In genomic region chrIII:1122239-1122638, ce11 we compare ENCODE assay signal across 4 worm cellular contexts.
TF ChIP-seq lines count a peak whose summit lies in the region.

No protein-coding gene starts in this region.

TF ChIP-seq in whole organism, L2 larva, 48 proteins besides CTCF, POLR2A, EP300 and RAD21:
- TF ChIP-seq nhr-23 (tag; optimal IDR thresholded peaks at IDR 0.05; lab: Kevin White, UChicago) (no peak), nhr-21 (tag; optimal IDR thresholded peaks at IDR 0.05; lab: Kevin White, UChicago) (peak; percentile 17), gmeb-1 (tag; optimal IDR thresholded peaks at IDR 0.05; lab: Kevin White, UChicago) (peak; percentile 11), lin-13 (GFP tag; optimal IDR thresholded peaks at IDR 0.05; lab: Kevin White, UChicago) (peak; percentile 35), peb-1 (tag; optimal IDR thresholded peaks at IDR 0.05; lab: Kevin White, UChicago) (no peak), mab-5 (tag; optimal IDR thresholded peaks at IDR 0.05; lab: Kevin White, UChicago) (no peak), nhr-25 (tag; optimal IDR thresholded peaks at IDR 0.05; lab: Kevin White, UChicago) (no peak), crh-2 (tag; optimal IDR thresholded peaks at IDR 0.05; lab: Kevin White, UChicago) (peak; percentile 32), sma-3 (GFP tag; optimal IDR thresholded peaks at IDR 0.05; lab: Kevin White, UChicago) (peak; percentile 23), lin-39 (tag; optimal IDR thresholded peaks at IDR 0.05; lab: Kevin White, UChicago) (no peak), unc-55 (GFP tag; optimal IDR thresholded peaks at IDR 0.05; lab: Kevin White, UChicago) (no peak), blmp-1 (tag; optimal IDR thresholded peaks at IDR 0.05; lab: Kevin White, UChicago; ENCODE audit: insufficient read depth) (no peak), lsy-2 (tag; optimal IDR thresholded peaks at IDR 0.05; lab: Kevin White, UChicago) (peak in 1 of 2 experiments; percentile 7), sma-9 (GFP tag; optimal IDR thresholded peaks at IDR 0.05; lab: Kevin White, UChicago) (peak; percentile 31), sma-9 (tag; optimal IDR thresholded peaks at IDR 0.05; lab: Kevin White, UChicago) (no peak), sem-4 (tag; optimal IDR thresholded peaks at IDR 0.05; lab: Kevin White, UChicago) (no peak)

TF ChIP-seq in whole organism, L4 larva, 104 proteins besides CTCF, POLR2A, EP300 and RAD21 (continues in another document):
- TF ChIP-seq lir-3 (tag; optimal IDR thresholded peaks at IDR 0.05; lab: Kevin White, UChicago) (no peak), dmd-9 (GFP tag; IDR thresholded peaks at IDR 0.05; lab: Robert Waterston, UW) (no peak), spr-3 (GFP tag; optimal IDR thresholded peaks at IDR 0.05; lab: Kevin White, UChicago) (no peak), zfp-3 (GFP tag; conservative IDR thresholded peaks at IDR 0.05; lab: Robert Waterston, UW) (no peak), tag-97 (GFP tag; IDR thresholded peaks at IDR 0.05; lab: Robert Waterston, UW) (no peak), daf-12 (tag; optimal IDR thresholded peaks at IDR 0.05; lab: Kevin White, UChicago) (no peak), unc-39 (tag; optimal IDR thresholded peaks at IDR 0.05; lab: Kevin White, UChicago) (no peak), R02D3.7 (tag; optimal IDR thresholded peaks at IDR 0.05; lab: Kevin White, UChicago) (no peak), daf-8 (GFP tag; IDR thresholded peaks at IDR 0.05; lab: Robert Waterston, UW) (no peak), F10B5.3 (tag; optimal IDR thresholded peaks at IDR 0.05; lab: Kevin White, UChicago) (no peak), vab-7 (GFP tag; IDR thresholded peaks at IDR 0.05; lab: Robert Waterston, UW) (peak; percentile 71; the same call in 1 of the 2 replicates), mep-1 (tag; optimal IDR thresholded peaks at IDR 0.05; lab: Kevin White, UChicago) (peak; percentile 50), Y105C5A.15 (GFP tag; IDR thresholded peaks at IDR 0.05; lab: Robert Waterston, UW) (no peak), fkh-10 (GFP tag; optimal IDR thresholded peaks at IDR 0.05; lab: Kevin White, UChicago) (no peak), nhr-76 (tag; optimal IDR thresholded peaks at IDR 0.05; lab: Kevin White, UChicago) (no peak), lin-29 (GFP tag; IDR thresholded peaks at IDR 0.05; lab: Robert Waterston, UW) (no peak), lin-15B (tag; optimal IDR thresholded peaks at IDR 0.05; lab: Kevin White, UChicago) (no peak), zfp-2 (tag; optimal IDR thresholded peaks at IDR 0.05; lab: Kevin White, UChicago) (no peak), lsy-2 (tag; optimal IDR thresholded peaks at IDR 0.05; lab: Kevin White, UChicago) (peak in 1 of 2 experiments; percentile 60), lin-1 (GFP tag; IDR thresholded peaks at IDR 0.05; lab: Robert Waterston, UW) (no peak), F49E8.2 (tag; optimal IDR thresholded peaks at IDR 0.05; lab: Kevin White, UChicago; ENCODE audit: borderline replicate concordance) (no peak), zip-11 (GFP tag; IDR thresholded peaks at IDR 0.05; lab: Robert Waterston, UW) (no peak), php-3 (GFP tag; IDR thresholded peaks at IDR 0.05; lab: Robert Waterston, UW) (no peak), hlh-30 (tag; optimal IDR thresholded peaks at IDR 0.05; lab: Kevin White, UChicago; ENCODE audit: insufficient read depth) (peak; percentile 72), attf-4 (tag; optimal IDR thresholded peaks at IDR 0.05; lab: Kevin White, UChicago) (no peak), egl-43 (GFP tag; IDR thresholded peaks at IDR 0.05; lab: Robert Waterston, UW) (peak; percentile 85), lim-7 (GFP tag; IDR thresholded peaks at IDR 0.05; lab: Robert Waterston, UW) (peak; percentile 67; the same call in 1 of the 2 replicates)

TF ChIP-seq in whole organism, late embryonic, 69 proteins besides CTCF, POLR2A, EP300 and RAD21 (continues in another document):
- TF ChIP-seq unc-3 (GFP tag; conservative IDR thresholded peaks at IDR 0.05; lab: Robert Waterston, UW) (peak; percentile 55; the same call in 1 of the 2 replicates), unc-3 (tag; optimal IDR thresholded peaks at IDR 0.05; lab: Kevin White, UChicago) (peak; percentile 11), hlh-6 (tag; optimal IDR thresholded peaks at IDR 0.05; lab: Kevin White, UChicago) (peak; percentile 69), pax-1 (tag; optimal IDR thresholded peaks at IDR 0.05; lab: Kevin White, UChicago) (no peak), che-1 (tag; optimal IDR thresholded peaks at IDR 0.05; lab: Kevin White, UChicago) (peak; percentile 73), ceh-19 (GFP tag; optimal IDR thresholded peaks at IDR 0.05; lab: Kevin White, UChicago) (peak; percentile 66), gmeb-2 (tag; optimal IDR thresholded peaks at IDR 0.05; lab: Kevin White, UChicago) (peak; percentile 72), nhr-232 (tag; optimal IDR thresholded peaks at IDR 0.05; lab: Kevin White, UChicago) (peak; percentile 23), fkh-10 (GFP tag; optimal IDR thresholded peaks at IDR 0.05; lab: Kevin White, UChicago) (no peak), ceh-30 (tag; optimal IDR thresholded peaks at IDR 0.05; lab: Kevin White, UChicago) (no peak), fax-1 (tag; optimal IDR thresholded peaks at IDR 0.05; lab: Kevin White, UChicago) (no peak), ceh-45 (GFP tag; IDR thresholded peaks at IDR 0.05; lab: Robert Waterston, UW) (no peak), unc-86 (tag; optimal IDR thresholded peaks at IDR 0.05; lab: Kevin White, UChicago) (no peak), dve-1 (tag; optimal IDR thresholded peaks at IDR 0.05; lab: Kevin White, UChicago) (no peak), ceh-24 (tag; optimal IDR thresholded peaks at IDR 0.05; lab: Kevin White, UChicago) (no peak), hlh-8 (tag; optimal IDR thresholded peaks at IDR 0.05; lab: Kevin White, UChicago) (no peak), nfya-1 (tag; optimal IDR thresholded peaks at IDR 0.05; lab: Kevin White, UChicago) (peak; percentile 1), ceh-18 (tag; optimal IDR thresholded peaks at IDR 0.05; lab: Kevin White, UChicago) (peak; percentile 15), ahr-1 (tag; optimal IDR thresholded peaks at IDR 0.05; lab: Kevin White, UChicago) (no peak), npax-4 (tag; optimal IDR thresholded peaks at IDR 0.05; lab: Kevin White, UChicago) (peak; percentile 46), ceh-2 (tag; optimal IDR thresholded peaks at IDR 0.05; lab: Kevin White, UChicago) (peak; percentile 48), madf-2 (tag; optimal IDR thresholded peaks at IDR 0.05; lab: Kevin White, UChicago) (peak; percentile 44), sox-2 (GFP tag; IDR thresholded peaks at IDR 0.05; lab: Robert Waterston, UW) (no peak), zip-5 (tag; optimal IDR thresholded peaks at IDR 0.05; lab: Kevin White, UChicago) (peak; percentile 33), ceh-31 (tag; optimal IDR thresholded peaks at IDR 0.05; lab: Kevin White, UChicago) (no peak), ceh-34 (tag; optimal IDR thresholded peaks at IDR 0.05; lab: Kevin White, UChicago) (peak; percentile 18), ztf-16 (tag; optimal IDR thresholded peaks at IDR 0.05; lab: Kevin White, UChicago) (peak; percentile 57), K09A11.1 (tag; optimal IDR thresholded peaks at IDR 0.05; lab: Kevin White, UChicago; ENCODE audit: insufficient read depth) (no peak), nhr-11 (tag; optimal IDR thresholded peaks at IDR 0.05; lab: Kevin White, UChicago) (no peak)

TF ChIP-seq in whole organism, mixed stage, embryonic, 35 proteins besides CTCF, POLR2A, EP300 and RAD21:
- TF ChIP-seq sem-2 (GFP tag; optimal IDR thresholded peaks at IDR 0.05; lab: Kevin White, UChicago) (peak; percentile 62), mls-2 (tag; optimal IDR thresholded peaks at IDR 0.05; lab: Kevin White, UChicago) (peak; percentile 72), nhr-12 (tag; optimal IDR thresholded peaks at IDR 0.05; lab: Kevin White, UChicago) (no peak), nhr-237 (tag; optimal IDR thresholded peaks at IDR 0.05; lab: Kevin White, UChicago) (no peak), unc-120 (tag; optimal IDR thresholded peaks at IDR 0.05; lab: Kevin White, UChicago; ENCODE audit: poor library complexity, severe bottlenecking) (no peak), elt-3 (tag; optimal IDR thresholded peaks at IDR 0.05; lab: Kevin White, UChicago) (no peak), ceh-43 (GFP tag; optimal IDR thresholded peaks at IDR 0.05; lab: Kevin White, UChicago) (peak; percentile 37), mab-5 (tag; optimal IDR thresholded peaks at IDR 0.05; lab: Kevin White, UChicago) (no peak), M03D4.4 (tag; optimal IDR thresholded peaks at IDR 0.05; lab: Kevin White, UChicago) (peak; percentile 68), lin-32 (GFP tag; optimal IDR thresholded peaks at IDR 0.05; lab: Kevin White, UChicago) (peak; percentile 59), drap-1 (GFP tag; optimal IDR thresholded peaks at IDR 0.05; lab: Kevin White, UChicago) (peak; percentile 78), sptf-1 (tag; optimal IDR thresholded peaks at IDR 0.05; lab: Kevin White, UChicago) (peak; percentile 80), flh-1 (GFP tag; optimal IDR thresholded peaks at IDR 0.05; lab: Kevin White, UChicago) (peak; percentile 41), bed-3 (GFP tag; optimal IDR thresholded peaks at IDR 0.05; lab: Kevin White, UChicago) (peak; percentile 57), cnd-1 (tag; optimal IDR thresholded peaks at IDR 0.05; lab: Kevin White, UChicago) (peak; percentile 68), ham-2 (GFP tag; optimal IDR thresholded peaks at IDR 0.05; lab: Kevin White, UChicago) (peak; percentile 29), ceh-83 (GFP tag; optimal IDR thresholded peaks at IDR 0.05; lab: Kevin White, UChicago) (peak; percentile 60)
